Worm (Caenorhabditis elegans) whole organism, young adult: ENCODE results near the gene gadr-3.

ENCODE experiments used
- B0261.1 ChIP-seq: sonication (generic microtip); optimal IDR thresholded peaks from 2 replicates; lab custom pipeline; 2016; ENCODE audit warnings: mild to moderate bottlenecking, missing genetic modification characterization, moderate library complexity, missing compliant biosample characterization
- B0336.3 ChIP-seq: fragments of 200-800 bp; sonication (Bioruptor generic); IDR thresholded peaks from 2 replicates; pipeline ENCODE4 v1.3.6; 2022; ENCODE audit warnings: missing genetic modification characterization, missing compliant biosample characterization
- C06A6.2 ChIP-seq: fragments of 200-800 bp; sonication (Bioruptor generic); conservative IDR thresholded peaks from 2 replicates; pipeline ENCODE4 v1.3.6; 2022; ENCODE audit warnings: missing genetic modification characterization, missing compliant biosample characterization
- F10E7.11 ChIP-seq: sonication (generic microtip); optimal IDR thresholded peaks from 2 replicates; lab custom pipeline; 2017; ENCODE audit warnings: mild to moderate bottlenecking, missing genetic modification characterization, moderate library complexity, missing compliant biosample characterization
- F39B2.1 ChIP-seq: fragments of 200-800 bp; sonication (Bioruptor generic); IDR thresholded peaks from 2 replicates; pipeline ENCODE4 v1.3.6; 2022; ENCODE audit warnings: missing genetic modification reagents, missing genetic modification characterization, missing compliant biosample characterization
- F49E8.2 ChIP-seq: sonication (generic microtip); optimal IDR thresholded peaks from 3 replicates; lab custom pipeline; 2017; ENCODE audit warnings: missing genetic modification characterization, mild to moderate bottlenecking, missing compliant biosample characterization, antibody characterized with exemption, moderate library complexity; ENCODE audit not compliant: insufficient read depth
- F55B11.4 ChIP-seq: sonication (generic microtip); optimal IDR thresholded peaks from 2 replicates; lab custom pipeline; 2016; ENCODE audit warnings: missing compliant biosample characterization, missing genetic modification characterization, borderline replicate concordance; ENCODE audit not compliant: insufficient read depth
- F57A8.1 ChIP-seq: fragments of 200-800 bp; sonication (Bioruptor generic); optimal IDR thresholded peaks from 2 replicates; lab custom pipeline; 2018; ENCODE audit warnings: mild to moderate bottlenecking, missing genetic modification characterization, moderate library complexity, missing compliant biosample characterization
- F57C9.4 ChIP-seq: sonication (generic microtip); optimal IDR thresholded peaks from 2 replicates; lab custom pipeline; 2017; ENCODE audit warnings: mild to moderate bottlenecking, missing genetic modification characterization, missing compliant biosample characterization
- K11D2.4 ChIP-seq: fragments of 200-800 bp; sonication (Bioruptor generic); IDR thresholded peaks from 2 replicates; pipeline ENCODE4 v1.3.6; 2022; ENCODE audit warnings: missing genetic modification reagents, missing genetic modification characterization, missing compliant biosample characterization
- K12H6.12 ChIP-seq: fragments of 200-800 bp; sonication (Bioruptor generic); optimal IDR thresholded peaks from 2 replicates; lab custom pipeline; 2018; ENCODE audit warnings: mild to moderate bottlenecking, missing genetic modification characterization, missing compliant biosample characterization
- T07F8.4 ChIP-seq: sonication (generic microtip); optimal IDR thresholded peaks from 2 replicates; lab custom pipeline; 2016; ENCODE audit warnings: mild to moderate bottlenecking, missing genetic modification characterization, moderate library complexity, missing compliant biosample characterization
- Y56A3A.18 ChIP-seq: fragments of 200-800 bp; sonication (Bioruptor generic); IDR thresholded peaks from 2 replicates; pipeline ENCODE4 v1.3.6; 2022; ENCODE audit warnings: missing genetic modification reagents, missing genetic modification characterization, missing compliant biosample characterization
- Y95B8A.8 ChIP-seq: fragments of 200-800 bp; sonication (Bioruptor generic); IDR thresholded peaks from 2 replicates; pipeline ENCODE4 v1.3.6; 2022; ENCODE audit warnings: missing genetic modification reagents, missing genetic modification characterization, missing compliant biosample characterization
- athp-1 ChIP-seq: sonication (generic microtip); optimal IDR thresholded peaks from 2 replicates; lab custom pipeline; 2017; ENCODE audit warnings: mild to moderate bottlenecking, missing genetic modification characterization, missing compliant biosample characterization
- attf-6 ChIP-seq: fragments of 200-800 bp; sonication (Bioruptor generic); IDR thresholded peaks from 2 replicates; pipeline ENCODE4 v1.3.6; 2022; ENCODE audit warnings: missing genetic modification reagents, missing genetic modification characterization, missing compliant biosample characterization
- bed-2 ChIP-seq: fragments of 200-800 bp; sonication (Bioruptor generic); IDR thresholded peaks from 2 replicates; pipeline ENCODE4 v1.3.6; 2022; ENCODE audit warnings: missing genetic modification reagents, missing genetic modification characterization, missing compliant biosample characterization
- ceh-40 ChIP-seq: fragments of 200-800 bp; sonication (Bioruptor generic); IDR thresholded peaks from 2 replicates; pipeline ENCODE4 v1.3.6; 2022; ENCODE audit warnings: missing genetic modification characterization, missing compliant biosample characterization
- dox-1 ChIP-seq: fragments of 200-800 bp; sonication (Bioruptor generic); IDR thresholded peaks from 2 replicates; pipeline ENCODE4 v1.3.6; 2022; ENCODE audit warnings: missing genetic modification reagents, missing genetic modification characterization, missing compliant biosample characterization
- efl-1 ChIP-seq: fragments of 150-350 bp; optimal IDR thresholded peaks from 2 replicates; lab custom pipeline; 2014; ENCODE audit warnings: missing biosample characterization, missing genetic modification reagents, missing genetic modification characterization
- egl-44 ChIP-seq: fragments of 200-800 bp; sonication (Bioruptor generic); IDR thresholded peaks from 2 replicates; pipeline ENCODE4 v1.3.6; 2022; ENCODE audit warnings: missing genetic modification reagents, missing genetic modification characterization, missing compliant biosample characterization
- ekl-4 ChIP-seq: fragments of 200-800 bp; sonication (Bioruptor generic); IDR thresholded peaks from 2 replicates; pipeline ENCODE4 v1.3.6; 2022; ENCODE audit warnings: missing genetic modification reagents, missing genetic modification characterization, missing compliant biosample characterization
- ets-4 ChIP-seq: fragments of 200-800 bp; sonication (Bioruptor generic); optimal IDR thresholded peaks from 2 replicates; lab custom pipeline; 2018; ENCODE audit warnings: mild to moderate bottlenecking, missing genetic modification characterization, missing compliant biosample characterization
- hlh-12 ChIP-seq: sonication (generic microtip); optimal IDR thresholded peaks from 2 replicates; lab custom pipeline; 2016; ENCODE audit warnings: missing genetic modification characterization, missing compliant biosample characterization
- hlh-26 ChIP-seq: fragments of 200-800 bp; sonication (Bioruptor generic); conservative IDR thresholded peaks from 2 replicates; pipeline ENCODE4 v1.3.6; 2022; ENCODE audit warnings: missing genetic modification reagents, missing genetic modification characterization, missing compliant biosample characterization
- lag-1 ChIP-seq: fragments of 200-800 bp; sonication (Bioruptor generic); IDR thresholded peaks from 2 replicates; pipeline ENCODE4 v1.3.6; 2022; ENCODE audit warnings: missing genetic modification reagents, missing genetic modification characterization, missing compliant biosample characterization
- let-526 ChIP-seq: fragments of 200-800 bp; sonication (Bioruptor generic); IDR thresholded peaks from 2 replicates; pipeline ENCODE4 v1.3.6; 2022; ENCODE audit warnings: missing genetic modification reagents, missing genetic modification characterization, missing compliant biosample characterization
- let-607 ChIP-seq, 2 experiments: fragments of 200-800 bp in 1 of 2; sonication (Bioruptor generic) in 1 of 2; sonication (generic microtip) in 1 of 2; optimal IDR thresholded peaks; 2 replicates each; lab custom pipeline; 2016 to 2018; ENCODE audit warnings: mild to moderate bottlenecking in 2 of 2, missing compliant biosample characterization in 2 of 2, missing genetic modification characterization in 2 of 2, moderate library complexity in 2 of 2, missing genotype in 1 of 2
- lin-54 ChIP-seq: fragments of 200-800 bp; sonication (Bioruptor generic); optimal IDR thresholded peaks from 2 replicates; lab custom pipeline; 2018; ENCODE audit warnings: mild to moderate bottlenecking, missing genetic modification characterization, missing compliant biosample characterization
- lir-1 ChIP-seq: fragments of 200-800 bp; sonication (Bioruptor generic); conservative IDR thresholded peaks from 2 replicates; pipeline ENCODE4 v1.3.6; 2022; ENCODE audit warnings: missing genetic modification reagents, missing genetic modification characterization, missing compliant biosample characterization
- madf-3 ChIP-seq: fragments of 200-800 bp; sonication (Bioruptor generic); IDR thresholded peaks from 2 replicates; pipeline ENCODE4 v1.3.6; 2022; ENCODE audit warnings: missing genetic modification reagents, missing genetic modification characterization, missing compliant biosample characterization
- madf-6 ChIP-seq: fragments of 200-800 bp; sonication (Bioruptor generic); IDR thresholded peaks from 2 replicates; pipeline ENCODE4 v1.3.6; 2022; ENCODE audit warnings: missing genetic modification reagents, missing genetic modification characterization, missing compliant biosample characterization
- nfya-1 ChIP-seq: sonication (generic microtip); optimal IDR thresholded peaks from 2 replicates; lab custom pipeline; 2017; ENCODE audit warnings: antibody characterized with exemption, missing compliant biosample characterization, missing genetic modification characterization, borderline replicate concordance; ENCODE audit not compliant: insufficient read depth
- nhr-27 ChIP-seq: fragments of 200-800 bp; sonication (Bioruptor generic); optimal IDR thresholded peaks from 2 replicates; lab custom pipeline; 2018; ENCODE audit warnings: mild to moderate bottlenecking, missing genetic modification characterization, moderate library complexity, missing compliant biosample characterization
- nhr-80 ChIP-seq: sonication (generic microtip); optimal IDR thresholded peaks from 2 replicates; lab custom pipeline; 2016; ENCODE audit warnings: missing genetic modification characterization, missing compliant biosample characterization
- repo-1 ChIP-seq: sonication (generic microtip); optimal IDR thresholded peaks from 2 replicates; lab custom pipeline; 2017; ENCODE audit warnings: mild to moderate bottlenecking, missing genetic modification characterization, missing compliant biosample characterization
- rpc-1 ChIP-seq, 2 experiments: fragments of 150-350 bp in 1 of 2; sonication (generic microtip) in 1 of 2; optimal IDR thresholded peaks; 2 replicates each; lab custom pipeline; 2014 to 2018; ENCODE audit warnings: missing biosample characterization in 1 of 2, missing genetic modification characterization in 1 of 2, missing genetic modification reagents in 1 of 2, missing genotype in 1 of 2
- snpc-1.3 ChIP-seq: sonication (generic microtip); optimal IDR thresholded peaks from 2 replicates; lab custom pipeline; 2017; ENCODE audit warnings: missing genetic modification characterization, mild to moderate bottlenecking, missing compliant biosample characterization, antibody characterized with exemption, moderate library complexity, missing genotype, missing genetic modification reagents; ENCODE audit not compliant: insufficient read depth
- sptf-2 ChIP-seq: fragments of 200-800 bp; sonication (Bioruptor generic); optimal IDR thresholded peaks from 2 replicates; lab custom pipeline; 2018; ENCODE audit warnings: mild to moderate bottlenecking, missing genetic modification characterization, missing compliant biosample characterization
- tbp1 ChIP-seq: fragments of 200-800 bp; sonication (Bioruptor generic); optimal IDR thresholded peaks from 2 replicates; lab custom pipeline; 2018; ENCODE audit warnings: mild to moderate bottlenecking, missing genetic modification characterization, missing compliant biosample characterization
- tbx-9 ChIP-seq: sonication (generic microtip); optimal IDR thresholded peaks from 2 replicates; lab custom pipeline; 2016; ENCODE audit warnings: borderline replicate concordance, missing genetic modification characterization, inconsistent platforms, missing compliant biosample characterization
- ztf-25 ChIP-seq: fragments of 200-800 bp; sonication (Bioruptor generic); IDR thresholded peaks from 2 replicates; pipeline ENCODE4 v1.3.6; 2022; ENCODE audit warnings: missing genetic modification reagents, missing genetic modification characterization, missing compliant biosample characterization
- ztf-3 ChIP-seq: fragments of 200-800 bp; sonication (Bioruptor generic); optimal IDR thresholded peaks from 2 replicates; lab custom pipeline; 2018; ENCODE audit warnings: mild to moderate bottlenecking, missing genetic modification characterization, missing compliant biosample characterization

Gene gadr-3

ce11 chrIII:6261985-6262384 lies 23.8 kb downstream of the gadr-3 start, which contains the start of gene srg-4:
Gene srg-4, minus strand, starts transcription at chrIII:6262085.
- TF ChIP-seq lin-54 (no peak), B0336.3 (GFP tag; lab: Robert Waterston, UW) (no peak), F10E7.11 (tag; lab: Kevin White, UChicago) (no peak), lir-1 (no peak), tbx-9 (tag; lab: Kevin White, UChicago) (no peak), sptf-2 (GFP tag; lab: Kevin White, UChicago) (no peak)
- TF ChIP-seq, all 124 proteins: peak for 0

ce11 chrIII:6260115-6260514 lies 25.7 kb downstream of the gadr-3 start, which contains the start of gene srg-2:
Gene srg-2, minus strand, starts transcription at chrIII:6260215.
- no peak for TF ChIP-seq Y56A3A.18
- no peak for TF ChIP-seq attf-6 (GFP tag; lab: Robert Waterston, UW)
- TF ChIP-seq F39B2.1 (GFP tag; lab: Robert Waterston, UW): no peak
- no peak for TF ChIP-seq ztf-3
- TF ChIP-seq snpc-1.3 (tag; lab: Kevin White, UChicago): no peak
- TF ChIP-seq lag-1: no peak
- TF ChIP-seq madf-6 (GFP tag; lab: Robert Waterston, UW): no peak
- no peak for TF ChIP-seq let-526 (GFP tag; lab: Robert Waterston, UW)
- no peak for TF ChIP-seq bed-2 (GFP tag; lab: Robert Waterston, UW)
- no peak for TF ChIP-seq tbp1 (GFP tag; lab: Kevin White, UChicago)
- no peak for TF ChIP-seq egl-44 (GFP tag; lab: Robert Waterston, UW)
- no peak for TF ChIP-seq nhr-80 (tag; lab: Kevin White, UChicago)
- no peak for TF ChIP-seq athp-1
- no peak for TF ChIP-seq repo-1 (tag; lab: Kevin White, UChicago)
- no peak for TF ChIP-seq ceh-40 (GFP tag; lab: Robert Waterston, UW)
- no peak for TF ChIP-seq T07F8.4 (tag; lab: Kevin White, UChicago)
- no peak for TF ChIP-seq ekl-4 (GFP tag; lab: Robert Waterston, UW)
- no peak for TF ChIP-seq rpc-1 (optimal IDR thresholded peaks at IDR 0.05; lab: Kevin White, UChicago)
- no peak for TF ChIP-seq rpc-1 (tag; optimal IDR thresholded peaks at IDR 0.05; lab: Kevin White, UChicago)
- no peak for TF ChIP-seq efl-1
- TF ChIP-seq hlh-26 (GFP tag; lab: Robert Waterston, UW): no peak
- TF ChIP-seq, all 124 proteins: peak for 0

- TF ChIP-seq madf-3 (GFP tag; lab: Robert Waterston, UW): no peak
- no peak for TF ChIP-seq K12H6.12 (tag; lab: Kevin White, UChicago)
- TF ChIP-seq tbp1 (GFP tag; lab: Kevin White, UChicago): no peak
- no peak for TF ChIP-seq dox-1
- no peak for TF ChIP-seq nfya-1
Observed at ce11 chrIII:6258262-6258661, 27.5 kb downstream of the gadr-3 start, which contains the start of gene srg-1. Gene srg-1, minus strand, starts transcription at chrIII:6258362.

ce11 chrIII:6256675-6257074 lies 29.1 kb downstream of the gadr-3 start, which contains the start of gene srg-9:
Gene srg-9, minus strand, starts transcription at chrIII:6256775.
- TF ChIP-seq F57A8.1 (GFP tag; lab: Kevin White, UChicago) (no peak), F57C9.4 (tag; lab: Kevin White, UChicago) (no peak), F55B11.4 (tag; lab: Kevin White, UChicago) (no peak), T07F8.4 (tag; lab: Kevin White, UChicago) (no peak), bed-2 (GFP tag; lab: Robert Waterston, UW) (no peak), lir-1 (no peak), Y95B8A.8 (GFP tag; lab: Robert Waterston, UW) (no peak), sptf-2 (GFP tag; lab: Kevin White, UChicago) (no peak), hlh-12 (tag; lab: Kevin White, UChicago) (no peak), efl-1 (no peak), nfya-1 (no peak), let-607 (tag; optimal IDR thresholded peaks at IDR 0.05; lab: Kevin White, UChicago) (no peak), rpc-1 (optimal IDR thresholded peaks at IDR 0.05; lab: Kevin White, UChicago) (no peak), rpc-1 (tag; optimal IDR thresholded peaks at IDR 0.05; lab: Kevin White, UChicago) (no peak), ztf-25 (GFP tag; lab: Robert Waterston, UW) (no peak), K11D2.4 (GFP tag; lab: Robert Waterston, UW) (no peak), C06A6.2 (GFP tag; lab: Robert Waterston, UW) (no peak), nhr-27 (tag; lab: Kevin White, UChicago) (no peak), F49E8.2 (tag; lab: Kevin White, UChicago) (no peak), B0261.1 (no peak), ets-4 (GFP tag; lab: Kevin White, UChicago) (no peak)
- TF ChIP-seq, all 124 proteins: peak for 0
